Worm (Caenorhabditis elegans) whole organism, young adult: ENCODE data around the gene F19G12.11.

ENCODE experiments used
- B0019.2 ChIP-seq: fragments of 200-800 bp; sonication (Bioruptor generic); conservative IDR thresholded peaks from 2 replicates; pipeline ENCODE4 v1.3.6; 2022; ENCODE audit warnings: missing genetic modification reagents, missing genetic modification characterization, missing compliant biosample characterization
- B0035.1 ChIP-seq: sonication (generic microtip); optimal IDR thresholded peaks from 2 replicates; lab custom pipeline; 2016; ENCODE audit warnings: missing genetic modification characterization, mild to moderate bottlenecking, missing compliant biosample characterization, missing genotype, missing genetic modification reagents
- B0336.3 ChIP-seq: fragments of 200-800 bp; sonication (Bioruptor generic); IDR thresholded peaks from 2 replicates; pipeline ENCODE4 v1.3.6; 2022; ENCODE audit warnings: missing genetic modification characterization, missing compliant biosample characterization
- F10E7.11 ChIP-seq: sonication (generic microtip); optimal IDR thresholded peaks from 2 replicates; lab custom pipeline; 2017; ENCODE audit warnings: mild to moderate bottlenecking, missing genetic modification characterization, moderate library complexity, missing compliant biosample characterization
- F22D6.2 ChIP-seq: sonication (generic microtip); optimal IDR thresholded peaks from 2 replicates; lab custom pipeline; 2016; ENCODE audit warnings: mild to moderate bottlenecking, missing genetic modification characterization, missing compliant biosample characterization
- F23B12.7 ChIP-seq: sonication (generic microtip); optimal IDR thresholded peaks from 2 replicates; lab custom pipeline; 2017; ENCODE audit warnings: missing genetic modification characterization, mild to moderate bottlenecking, missing compliant biosample characterization, antibody characterized with exemption, moderate library complexity; ENCODE audit not compliant: insufficient read depth
- F52B5.7 ChIP-seq: sonication (generic microtip); optimal IDR thresholded peaks from 2 replicates; lab custom pipeline; 2016; ENCODE audit warnings: mild to moderate bottlenecking, missing genetic modification characterization, missing compliant biosample characterization
- K11D2.4 ChIP-seq: fragments of 200-800 bp; sonication (Bioruptor generic); IDR thresholded peaks from 2 replicates; pipeline ENCODE4 v1.3.6; 2022; ENCODE audit warnings: missing genetic modification reagents, missing genetic modification characterization, missing compliant biosample characterization
- K12H6.12 ChIP-seq: fragments of 200-800 bp; sonication (Bioruptor generic); optimal IDR thresholded peaks from 2 replicates; lab custom pipeline; 2018; ENCODE audit warnings: mild to moderate bottlenecking, missing genetic modification characterization, missing compliant biosample characterization
- T26A5.8 ChIP-seq: sonication (generic microtip); optimal IDR thresholded peaks from 2 replicates; lab custom pipeline; 2016; ENCODE audit warnings: missing genetic modification characterization, missing compliant biosample characterization
- Y53G8AR.9 ChIP-seq: fragments of 200-800 bp; sonication (Bioruptor generic); conservative IDR thresholded peaks from 2 replicates; pipeline ENCODE4 v1.3.6; 2022; ENCODE audit warnings: missing genetic modification reagents, missing genetic modification characterization, missing compliant biosample characterization
- Y56A3A.18 ChIP-seq: fragments of 200-800 bp; sonication (Bioruptor generic); IDR thresholded peaks from 2 replicates; pipeline ENCODE4 v1.3.6; 2022; ENCODE audit warnings: missing genetic modification reagents, missing genetic modification characterization, missing compliant biosample characterization
- Y95B8A.8 ChIP-seq: fragments of 200-800 bp; sonication (Bioruptor generic); IDR thresholded peaks from 2 replicates; pipeline ENCODE4 v1.3.6; 2022; ENCODE audit warnings: missing genetic modification reagents, missing genetic modification characterization, missing compliant biosample characterization
- ZK185.1 ChIP-seq: sonication (generic microtip); optimal IDR thresholded peaks from 2 replicates; lab custom pipeline; 2016; ENCODE audit warnings: mild to moderate bottlenecking, missing genetic modification characterization, missing compliant biosample characterization; ENCODE audit not compliant: poor library complexity, severe bottlenecking
- aptf-2 ChIP-seq: fragments of 200-800 bp; sonication (Bioruptor generic); conservative IDR thresholded peaks from 2 replicates; pipeline ENCODE4 v1.3.6; 2022; ENCODE audit warnings: missing genetic modification reagents, missing genetic modification characterization, missing compliant biosample characterization
- athp-1 ChIP-seq: sonication (generic microtip); optimal IDR thresholded peaks from 2 replicates; lab custom pipeline; 2017; ENCODE audit warnings: mild to moderate bottlenecking, missing genetic modification characterization, missing compliant biosample characterization
- attf-5 ChIP-seq: fragments of 200-800 bp; sonication (Bioruptor generic); optimal IDR thresholded peaks from 2 replicates; lab custom pipeline; 2018; ENCODE audit warnings: mild to moderate bottlenecking, missing genetic modification characterization, missing compliant biosample characterization
- attf-6 ChIP-seq: fragments of 200-800 bp; sonication (Bioruptor generic); IDR thresholded peaks from 2 replicates; pipeline ENCODE4 v1.3.6; 2022; ENCODE audit warnings: missing genetic modification reagents, missing genetic modification characterization, missing compliant biosample characterization
- bed-2 ChIP-seq: fragments of 200-800 bp; sonication (Bioruptor generic); IDR thresholded peaks from 2 replicates; pipeline ENCODE4 v1.3.6; 2022; ENCODE audit warnings: missing genetic modification reagents, missing genetic modification characterization, missing compliant biosample characterization
- cebp-1 ChIP-seq, 2 experiments: fragments of 200-800 bp in 1 of 2; sonication (Bioruptor generic) in 1 of 2; sonication (generic microtip) in 1 of 2; IDR thresholded peaks in 1 of 2; optimal IDR thresholded peaks in 1 of 2; 2 replicates each; pipeline versions ENCODE4 v1.3.6 to Lab custom; 2017 to 2022; ENCODE audit warnings: missing compliant biosample characterization in 2 of 2, missing genetic modification characterization in 2 of 2, mild to moderate bottlenecking in 1 of 2, missing genetic modification reagents in 1 of 2, moderate library complexity in 1 of 2
- ceh-40 ChIP-seq: fragments of 200-800 bp; sonication (Bioruptor generic); IDR thresholded peaks from 2 replicates; pipeline ENCODE4 v1.3.6; 2022; ENCODE audit warnings: missing genetic modification characterization, missing compliant biosample characterization
- die-1 ChIP-seq: sonication (generic microtip); optimal IDR thresholded peaks from 2 replicates; lab custom pipeline; 2016; ENCODE audit warnings: missing genotype, mild to moderate bottlenecking, missing genetic modification characterization, missing compliant biosample characterization
- egl-18 ChIP-seq: fragments of 200-800 bp; sonication (Bioruptor generic); IDR thresholded peaks from 2 replicates; pipeline ENCODE4 v1.3.6; 2022; ENCODE audit warnings: missing genetic modification reagents, missing genetic modification characterization, missing compliant biosample characterization
- egl-44 ChIP-seq: fragments of 200-800 bp; sonication (Bioruptor generic); IDR thresholded peaks from 2 replicates; pipeline ENCODE4 v1.3.6; 2022; ENCODE audit warnings: missing genetic modification reagents, missing genetic modification characterization, missing compliant biosample characterization
- hmg-20 ChIP-seq: fragments of 200-800 bp; sonication (Bioruptor generic); IDR thresholded peaks from 2 replicates; pipeline ENCODE4 v1.3.6; 2022; ENCODE audit warnings: missing genetic modification reagents, missing genetic modification characterization, missing compliant biosample characterization
- hsf-1 ChIP-seq: fragments of 200-800 bp; sonication (Bioruptor generic); IDR thresholded peaks from 2 replicates; pipeline ENCODE4 v1.3.6; 2022; ENCODE audit warnings: missing genetic modification reagents, missing genetic modification characterization, missing compliant biosample characterization
- lag-1 ChIP-seq: fragments of 200-800 bp; sonication (Bioruptor generic); IDR thresholded peaks from 2 replicates; pipeline ENCODE4 v1.3.6; 2022; ENCODE audit warnings: missing genetic modification reagents, missing genetic modification characterization, missing compliant biosample characterization
- lin-40 ChIP-seq: sonication (generic microtip); optimal IDR thresholded peaks from 2 replicates; lab custom pipeline; 2016; ENCODE audit warnings: missing genetic modification characterization, mild to moderate bottlenecking, missing compliant biosample characterization, missing genotype, missing genetic modification reagents
- lsl-1 ChIP-seq: fragments of 200-800 bp; sonication (Bioruptor generic); optimal IDR thresholded peaks from 2 replicates; lab custom pipeline; 2018; ENCODE audit warnings: mild to moderate bottlenecking, missing genetic modification characterization, moderate library complexity, missing compliant biosample characterization
- lsy-27 ChIP-seq: sonication (generic microtip); optimal IDR thresholded peaks from 2 replicates; lab custom pipeline; 2017; ENCODE audit warnings: missing genetic modification characterization, mild to moderate bottlenecking, missing compliant biosample characterization, antibody characterized with exemption, missing genotype, borderline replicate concordance; ENCODE audit not compliant: insufficient read depth
- madf-3 ChIP-seq: fragments of 200-800 bp; sonication (Bioruptor generic); IDR thresholded peaks from 2 replicates; pipeline ENCODE4 v1.3.6; 2022; ENCODE audit warnings: missing genetic modification reagents, missing genetic modification characterization, missing compliant biosample characterization
- madf-6 ChIP-seq: fragments of 200-800 bp; sonication (Bioruptor generic); IDR thresholded peaks from 2 replicates; pipeline ENCODE4 v1.3.6; 2022; ENCODE audit warnings: missing genetic modification reagents, missing genetic modification characterization, missing compliant biosample characterization
- madf-8 ChIP-seq: fragments of 200-800 bp; sonication (Bioruptor generic); conservative IDR thresholded peaks from 2 replicates; pipeline ENCODE4 v1.3.6; 2022; ENCODE audit warnings: missing genetic modification reagents, missing genetic modification characterization, missing compliant biosample characterization
- mcd-1 ChIP-seq: fragments of 200-800 bp; sonication (Bioruptor generic); IDR thresholded peaks from 2 replicates; pipeline ENCODE4 v1.3.6; 2022; ENCODE audit warnings: missing genetic modification reagents, missing genetic modification characterization, missing compliant biosample characterization
- mel-28 ChIP-seq: sonication (generic microtip); optimal IDR thresholded peaks from 2 replicates; lab custom pipeline; 2016; ENCODE audit warnings: borderline replicate concordance, mild to moderate bottlenecking, missing genetic modification characterization, missing compliant biosample characterization
- nfya-1 ChIP-seq: sonication (generic microtip); optimal IDR thresholded peaks from 2 replicates; lab custom pipeline; 2017; ENCODE audit warnings: antibody characterized with exemption, missing compliant biosample characterization, missing genetic modification characterization, borderline replicate concordance; ENCODE audit not compliant: insufficient read depth
- rcor-1 ChIP-seq: fragments of 200-800 bp; sonication (Bioruptor generic); IDR thresholded peaks from 2 replicates; pipeline ENCODE4 v1.3.6; 2022; ENCODE audit warnings: missing genetic modification reagents, missing genetic modification characterization, missing compliant biosample characterization
- rpc-1 ChIP-seq, 2 experiments: fragments of 150-350 bp in 1 of 2; sonication (generic microtip) in 1 of 2; optimal IDR thresholded peaks; 2 replicates each; lab custom pipeline; 2014 to 2018; ENCODE audit warnings: missing biosample characterization in 1 of 2, missing genetic modification characterization in 1 of 2, missing genetic modification reagents in 1 of 2, missing genotype in 1 of 2
- sea-2 ChIP-seq: fragments of 200-800 bp; sonication (Bioruptor generic); IDR thresholded peaks from 2 replicates; pipeline ENCODE4 v1.3.6; 2022; ENCODE audit warnings: missing genetic modification characterization, missing compliant biosample characterization
- snpc-1.3 ChIP-seq: sonication (generic microtip); optimal IDR thresholded peaks from 2 replicates; lab custom pipeline; 2017; ENCODE audit warnings: missing genetic modification characterization, mild to moderate bottlenecking, missing compliant biosample characterization, antibody characterized with exemption, moderate library complexity, missing genotype, missing genetic modification reagents; ENCODE audit not compliant: insufficient read depth
- snpc-3.4 ChIP-seq: sonication (generic microtip); optimal IDR thresholded peaks from 2 replicates; lab custom pipeline; 2017; ENCODE audit warnings: missing genetic modification characterization, mild to moderate bottlenecking, missing compliant biosample characterization, antibody characterized with exemption, moderate library complexity, missing genotype, missing genetic modification reagents
- unc-62 ChIP-seq: fragments of 150-350 bp; optimal IDR thresholded peaks from 2 replicates; lab custom pipeline; 2014; ENCODE audit warnings: missing biosample characterization, missing genetic modification reagents, missing genetic modification characterization
- zfh-2 ChIP-seq: fragments of 200-800 bp; sonication (Bioruptor generic); conservative IDR thresholded peaks from 2 replicates; pipeline ENCODE4 v1.3.6; 2022; ENCODE audit warnings: missing genetic modification reagents, missing genetic modification characterization, missing compliant biosample characterization
- ztf-22 ChIP-seq: fragments of 200-800 bp; sonication (Bioruptor generic); optimal IDR thresholded peaks from 2 replicates; lab custom pipeline; 2018; ENCODE audit warnings: mild to moderate bottlenecking, missing genetic modification characterization, moderate library complexity, missing compliant biosample characterization
- ztf-6 ChIP-seq: fragments of 200-800 bp; sonication (Bioruptor generic); IDR thresholded peaks from 2 replicates; pipeline ENCODE4 v1.3.6; 2022; ENCODE audit warnings: missing genetic modification reagents, missing genetic modification characterization, missing compliant biosample characterization

The F19G12.11 gene

ce11 chrX:1379391-1379790, 46.9 kb downstream of the F19G12.11 start (continued):
- TF ChIP-seq rcor-1 (GFP tag; lab: Robert Waterston, UW): peak; percentile 64
- peak; percentile 46 for TF ChIP-seq K12H6.12 (tag; lab: Kevin White, UChicago)
- 0 out of 2 replicates have a peak, but pooled peaks have one; percentile 51 for TF ChIP-seq ceh-40 (GFP tag; lab: Robert Waterston, UW)
- peak; percentile 81 for TF ChIP-seq die-1 (tag; lab: Kevin White, UChicago)
- peak; percentile 89 for TF ChIP-seq K11D2.4 (GFP tag; lab: Robert Waterston, UW)
- peak; percentile 74 for TF ChIP-seq mcd-1
- TF ChIP-seq Y53G8AR.9: peak; percentile 78
- TF ChIP-seq aptf-2 (GFP tag; lab: Robert Waterston, UW): no peak
- TF ChIP-seq lsl-1: peak; percentile 2
- peak; percentile 31 for TF ChIP-seq snpc-1.3 (tag; lab: Kevin White, UChicago)
- TF ChIP-seq rpc-1 (optimal IDR thresholded peaks at IDR 0.05; lab: Kevin White, UChicago): peak; percentile 74
- peak; percentile 85 for TF ChIP-seq rpc-1 (tag; optimal IDR thresholded peaks at IDR 0.05; lab: Kevin White, UChicago)
- peak; percentile 90 for TF ChIP-seq egl-44 (GFP tag; lab: Robert Waterston, UW)
- peak; percentile 45 for TF ChIP-seq F22D6.2 (tag; lab: Kevin White, UChicago)
- peak; percentile 88; the same call in 1 of the 2 replicates for TF ChIP-seq Y56A3A.18 (GFP tag; lab: Robert Waterston, UW)
- TF ChIP-seq attf-5: peak; percentile 53
- no peak for TF ChIP-seq madf-3 (GFP tag; lab: Robert Waterston, UW)
- TF ChIP-seq lsy-27 (tag; lab: Kevin White, UChicago): no peak
- TF ChIP-seq ztf-6 (GFP tag; lab: Robert Waterston, UW): peak; percentile 55; the same call in 1 of the 2 replicates
- TF ChIP-seq lag-1 (GFP tag; lab: Robert Waterston, UW): no peak
- TF ChIP-seq F10E7.11 (tag; lab: Kevin White, UChicago): peak; percentile 71
- no peak for TF ChIP-seq sea-2 (GFP tag; lab: Robert Waterston, UW)
- peak; percentile 51; the same call in 1 of the 2 replicates for TF ChIP-seq madf-6 (GFP tag; lab: Robert Waterston, UW)
- TF ChIP-seq madf-8: no peak
- no peak for TF ChIP-seq unc-62
- peak; percentile 79; the same call in 1 of the 2 replicates for TF ChIP-seq egl-18 (GFP tag; lab: Robert Waterston, UW)
- no peak for TF ChIP-seq bed-2 (GFP tag; lab: Robert Waterston, UW)
- peak; percentile 70 for TF ChIP-seq F52B5.7
- peak; percentile 74 for TF ChIP-seq B0336.3 (GFP tag; lab: Robert Waterston, UW)
- peak; percentile 83 for TF ChIP-seq zfh-2 (GFP tag; lab: Robert Waterston, UW)
- peak; percentile 29 for TF ChIP-seq athp-1 (tag; lab: Kevin White, UChicago)
- TF ChIP-seq ZK185.1 (tag; lab: Kevin White, UChicago): peak; percentile 77
- TF ChIP-seq snpc-3.4 (tag; lab: Kevin White, UChicago): peak; percentile 18
- no peak for TF ChIP-seq mel-28 (tag; lab: Kevin White, UChicago)
- TF ChIP-seq attf-6 (GFP tag; lab: Robert Waterston, UW): 0 out of 2 replicates have a peak, but pooled peaks have one; percentile 41
- peak; percentile 70 for TF ChIP-seq ztf-22 (GFP tag; lab: Kevin White, UChicago)
- peak; percentile 79 for TF ChIP-seq B0035.1 (tag; lab: Kevin White, UChicago)
- TF ChIP-seq hsf-1 (GFP tag; lab: Robert Waterston, UW): 0 out of 2 replicates have a peak, but pooled peaks have one; percentile 37
- TF ChIP-seq F23B12.7 (tag; lab: Kevin White, UChicago): peak; percentile 23
- TF ChIP-seq hmg-20: 0 out of 2 replicates have a peak, but pooled peaks have one; percentile 65
- TF ChIP-seq lin-40 (tag; lab: Kevin White, UChicago): peak; percentile 81
- TF ChIP-seq nfya-1 (tag; lab: Kevin White, UChicago): no peak
- TF ChIP-seq Y95B8A.8 (GFP tag; lab: Robert Waterston, UW): peak; percentile 52; the same call in 1 of the 2 replicates
- no peak; the same call in 1 of the 2 replicates for TF ChIP-seq B0019.2 (GFP tag; lab: Robert Waterston, UW)
- peak; percentile 8 for TF ChIP-seq T26A5.8 (tag; lab: Kevin White, UChicago)
- 0 out of 2 replicates have a peak, but pooled peaks have one; percentile 35 for TF ChIP-seq cebp-1 (GFP tag; IDR thresholded peaks at IDR 0.05; lab: Robert Waterston, UW)
- TF ChIP-seq cebp-1 (tag; optimal IDR thresholded peaks at IDR 0.05; lab: Kevin White, UChicago): peak; percentile 78
